Fruit fly (Drosophila melanogaster) whole organism, embryonic: ENCODE data around the gene Prp31.
A peak's percentile ranks its signal among the peaks of the same experiment; 100 is the strongest.

Experiments used
- Asciz ChIP-seq: fragments of 200-800 bp; sonication (Bioruptor generic); optimal IDR thresholded peaks from 2 replicates; lab custom pipeline; 2017; ENCODE audit warnings: missing biosample characterization, mild to moderate bottlenecking, missing genetic modification characterization, missing genetic modification reagents
- CG10565 ChIP-seq: fragments of 200-800 bp; sonication (Bioruptor generic); optimal IDR thresholded peaks from 3 replicates; lab custom pipeline; 2016; ENCODE audit warnings: missing biosample characterization, mild to moderate bottlenecking, missing genetic modification characterization
- CG12104 ChIP-seq: fragments of 200-800 bp; sonication (Bioruptor generic); optimal IDR thresholded peaks from 3 replicates; lab custom pipeline; 2016; ENCODE audit warnings: missing biosample characterization, missing genetic modification characterization
- CG13624 ChIP-seq: fragments of 200-800 bp; sonication (Bioruptor generic); optimal IDR thresholded peaks from 2 replicates; lab custom pipeline; 2016; ENCODE audit warnings: missing biosample characterization, missing genetic modification characterization
- CG14965 ChIP-seq: fragments of 200-800 bp; sonication (Bioruptor generic); optimal IDR thresholded peaks from 2 replicates; lab custom pipeline; 2016; ENCODE audit warnings: missing biosample characterization, missing genetic modification characterization, borderline replicate concordance
- CG1529 ChIP-seq: fragments of 200-800 bp; sonication (Bioruptor generic); optimal IDR thresholded peaks from 3 replicates; lab custom pipeline; 2018; ENCODE audit warnings: missing biosample characterization, missing genetic modification characterization
- CG17328 ChIP-seq: fragments of 200-800 bp; sonication (Bioruptor generic); IDR thresholded peaks from 2 replicates; pipeline ENCODE4 v1.3.6; 2022; ENCODE audit warnings: missing biosample characterization, missing genetic modification characterization
- CG17829 ChIP-seq: fragments of 200-800 bp; optimal IDR thresholded peaks from 2 replicates; lab custom pipeline; 2019; ENCODE audit warnings: missing biosample characterization, mild to moderate bottlenecking, missing genetic modification characterization, moderate library complexity
- CG17912 ChIP-seq: fragments of 200-800 bp; sonication (Bioruptor generic); optimal IDR thresholded peaks from 2 replicates; lab custom pipeline; 2018; ENCODE audit warnings: missing biosample characterization, mild to moderate bottlenecking, missing genetic modification characterization
- CG2199 ChIP-seq: fragments of 200-800 bp; sonication (Bioruptor generic); IDR thresholded peaks from 3 replicates; pipeline ENCODE4 v1.3.6; 2022; ENCODE audit warnings: missing biosample characterization, missing genetic modification characterization
- CG2889 ChIP-seq: fragments of 200-800 bp; sonication (Bioruptor generic); IDR thresholded peaks from 3 replicates; pipeline ENCODE4 v1.3.6; 2022; ENCODE audit warnings: missing biosample characterization, missing genetic modification characterization
- CG3163 ChIP-seq: fragments of 200-800 bp; sonication (Bioruptor generic); optimal IDR thresholded peaks from 3 replicates; lab custom pipeline; 2016; ENCODE audit warnings: missing biosample characterization, missing genetic modification characterization
- CG33213 ChIP-seq: fragments of 200-800 bp; sonication (Bioruptor generic); optimal IDR thresholded peaks from 3 replicates; lab custom pipeline; 2016; ENCODE audit warnings: missing biosample characterization, missing genetic modification characterization
- CG34224 ChIP-seq: fragments of 200-800 bp; sonication (Bioruptor generic); IDR thresholded peaks from 3 replicates; pipeline ENCODE4 v1.3.6; 2022; ENCODE audit warnings: missing biosample characterization, missing genetic modification characterization; ENCODE audit not compliant: partially characterized antibody
- CG4282 ChIP-seq: fragments of 200-800 bp; sonication (Bioruptor generic); optimal IDR thresholded peaks from 2 replicates; lab custom pipeline; 2016; ENCODE audit warnings: missing biosample characterization, missing genetic modification characterization
- CG4404 ChIP-seq: fragments of 200-800 bp; sonication (Bioruptor generic); IDR thresholded peaks from 2 replicates; pipeline ENCODE4 v1.3.6; 2022; ENCODE audit warnings: missing biosample characterization, missing genetic modification characterization
- CG4854 ChIP-seq: fragments of 200-800 bp; sonication (Bioruptor generic); optimal IDR thresholded peaks from 2 replicates; lab custom pipeline; 2016; ENCODE audit warnings: missing biosample characterization, missing genetic modification characterization, inconsistent platforms
- CG6272 ChIP-seq: fragments of 200-800 bp; sonication (Bioruptor generic); IDR thresholded peaks from 2 replicates; pipeline ENCODE4 v1.3.6; 2022; ENCODE audit warnings: missing biosample characterization, missing genetic modification characterization
- CG7786 ChIP-seq: fragments of 200-800 bp; sonication (Bioruptor generic); optimal IDR thresholded peaks from 2 replicates; lab custom pipeline; 2016; ENCODE audit warnings: missing biosample characterization, missing genetic modification characterization
- CG8290 ChIP-seq, 3 experiments: fragments of 200-800 bp; sonication (Bioruptor generic); optimal IDR thresholded peaks; 2 replicates each; lab custom pipeline; 2016 to 2019; ENCODE audit warnings: missing biosample characterization in 3 of 3, missing genetic modification characterization in 3 of 3, mild to moderate bottlenecking in 2 of 3, moderate library complexity in 1 of 3
- CkIIα-i1 ChIP-seq: fragments of 200-800 bp; sonication (Bioruptor generic); IDR thresholded peaks from 2 replicates; pipeline ENCODE4 v1.3.6; 2022; ENCODE audit warnings: missing biosample characterization, missing genetic modification characterization
- Dek ChIP-seq: fragments of 200-800 bp; sonication (Bioruptor generic); optimal IDR thresholded peaks from 3 replicates; lab custom pipeline; 2019; ENCODE audit warnings: missing biosample characterization, mild to moderate bottlenecking, missing genetic modification characterization, moderate library complexity
- Doc2 ChIP-seq: fragments of 200-800 bp; sonication (Bioruptor generic); IDR thresholded peaks from 2 replicates; pipeline ENCODE4 v1.3.6; 2022; ENCODE audit warnings: missing biosample characterization, missing genetic modification characterization
- Fer3 ChIP-seq: fragments of 200-800 bp; sonication (Bioruptor generic); optimal IDR thresholded peaks from 2 replicates; lab custom pipeline; 2018; ENCODE audit warnings: missing biosample characterization, mild to moderate bottlenecking, missing genetic modification characterization, moderate library complexity
- Gsc ChIP-seq: fragments of 200-800 bp; sonication (Bioruptor generic); IDR thresholded peaks from 2 replicates; pipeline ENCODE4 v1.3.6; 2022; ENCODE audit warnings: missing biosample characterization, missing genetic modification characterization
- Hand ChIP-seq: fragments of 200-800 bp; sonication (Bioruptor generic); optimal IDR thresholded peaks from 2 replicates; lab custom pipeline; 2017; ENCODE audit warnings: mild to moderate bottlenecking, missing biosample characterization, missing genetic modification reagents, missing genetic modification characterization
- Nf-YC ChIP-seq: fragments of 200-800 bp; optimal IDR thresholded peaks from 3 replicates; lab custom pipeline; 2019; ENCODE audit warnings: missing biosample characterization, mild to moderate bottlenecking, missing genetic modification characterization, moderate library complexity
- Pdp1 ChIP-seq, 2 experiments: fragments of 200-800 bp; sonication (Bioruptor generic); optimal IDR thresholded peaks; 3 replicates each; lab custom pipeline; 2016; ENCODE audit warnings: missing biosample characterization in 2 of 2, missing genetic modification characterization in 2 of 2, mild to moderate bottlenecking in 1 of 2, moderate library complexity in 1 of 2
- Sry-β ChIP-seq: fragments of 200-800 bp; sonication (Bioruptor generic); optimal IDR thresholded peaks from 2 replicates; lab custom pipeline; 2018; ENCODE audit warnings: missing biosample characterization, mild to moderate bottlenecking, missing genetic modification characterization, moderate library complexity
- Sry-δ ChIP-seq: fragments of 200-800 bp; sonication (Bioruptor generic); optimal IDR thresholded peaks from 2 replicates; lab custom pipeline; 2016; ENCODE audit warnings: missing biosample characterization, missing genetic modification characterization
- cad ChIP-seq: fragments of >200 bp; optimal IDR thresholded peaks from 2 replicates; lab custom pipeline; 2017; ENCODE audit warnings: missing biosample characterization, missing genetic modification characterization
- cato ChIP-seq: fragments of 200-800 bp; sonication (Bioruptor generic); optimal IDR thresholded peaks from 2 replicates; lab custom pipeline; 2016; ENCODE audit warnings: missing biosample characterization, missing genetic modification characterization, borderline replicate concordance
- chm ChIP-seq: fragments of 200-800 bp; sonication (Bioruptor generic); IDR thresholded peaks from 2 replicates; pipeline ENCODE4 v1.3.6; 2022; ENCODE audit warnings: missing biosample characterization, missing genetic modification characterization
- ci ChIP-seq: fragments of 200-800 bp; sonication (Bioruptor generic); IDR thresholded peaks from 3 replicates; pipeline ENCODE4 v1.3.6; 2022; ENCODE audit warnings: missing biosample characterization, missing genetic modification characterization
- danr ChIP-seq: fragments of 200-800 bp; sonication (Bioruptor generic); IDR thresholded peaks from 2 replicates; pipeline ENCODE4 v1.3.6; 2022; ENCODE audit warnings: missing biosample characterization, missing genetic modification characterization
- dpn ChIP-seq, 2 experiments: fragments of 200-800 bp; sonication (Bioruptor generic); optimal IDR thresholded peaks; 3 replicates each; lab custom pipeline; 2016; ENCODE audit warnings: missing biosample characterization in 2 of 2, missing genetic modification characterization in 2 of 2
- dysf ChIP-seq: fragments of 200-800 bp; sonication (Bioruptor generic); IDR thresholded peaks from 3 replicates; pipeline ENCODE4 v1.3.6; 2022; ENCODE audit warnings: missing biosample characterization, missing genetic modification characterization
- her ChIP-seq: fragments of 200-800 bp; sonication (Bioruptor generic); optimal IDR thresholded peaks from 2 replicates; lab custom pipeline; 2016; ENCODE audit warnings: missing biosample characterization, missing genetic modification characterization
- knrl ChIP-seq: fragments of 200-800 bp; sonication (Bioruptor generic); IDR thresholded peaks from 3 replicates; pipeline ENCODE4 v1.3.6; 2022; ENCODE audit warnings: missing biosample characterization, missing genetic modification characterization; ENCODE audit not compliant: partially characterized antibody
- lilli ChIP-seq: fragments of 200-800 bp; sonication (Bioruptor generic); optimal IDR thresholded peaks from 3 replicates; lab custom pipeline; 2016; ENCODE audit warnings: missing biosample characterization, missing genetic modification characterization
- maf-S ChIP-seq: fragments of 200-800 bp; sonication (Bioruptor generic); optimal IDR thresholded peaks from 2 replicates; lab custom pipeline; 2016; ENCODE audit warnings: missing biosample characterization, missing genetic modification characterization
- oc ChIP-seq: fragments of 200-800 bp; sonication (Bioruptor generic); optimal IDR thresholded peaks from 2 replicates; lab custom pipeline; 2018; ENCODE audit warnings: missing biosample characterization, mild to moderate bottlenecking, missing genetic modification characterization, moderate library complexity
- pho ChIP-seq: fragments of 200-800 bp; sonication (Bioruptor generic); optimal IDR thresholded peaks from 2 replicates; lab custom pipeline; 2016; ENCODE audit warnings: missing biosample characterization, missing genetic modification characterization
- phol ChIP-seq: fragments of 200-800 bp; sonication (Bioruptor generic); optimal IDR thresholded peaks from 3 replicates; lab custom pipeline; 2018; ENCODE audit warnings: missing biosample characterization, mild to moderate bottlenecking, missing genetic modification characterization, moderate library complexity
- pita ChIP-seq: fragments of 200-800 bp; sonication (Bioruptor generic); optimal IDR thresholded peaks from 2 replicates; lab custom pipeline; 2017; ENCODE audit warnings: missing biosample characterization, mild to moderate bottlenecking, missing genetic modification characterization
- sisA ChIP-seq: fragments of 200-800 bp; sonication (Bioruptor generic); IDR thresholded peaks from 2 replicates; pipeline ENCODE4 v1.3.6; 2022; ENCODE audit warnings: missing biosample characterization, missing genetic modification characterization
- sug ChIP-seq: fragments of 200-800 bp; optimal IDR thresholded peaks from 2 replicates; lab custom pipeline; 2019; ENCODE audit warnings: missing biosample characterization, mild to moderate bottlenecking, missing genetic modification characterization, moderate library complexity
- tin ChIP-seq: fragments of 200-800 bp; sonication (Bioruptor generic); optimal IDR thresholded peaks from 3 replicates; lab custom pipeline; 2016; ENCODE audit warnings: missing biosample characterization, missing genetic modification characterization

Prp31 gene

dm6 chr3L:15136659-15137572, 22.0 kb upstream of the Prp31 start, which contains the start of gene CG12316 (continued):
- peak; percentile 86 for TF ChIP-seq CG4854 (GFP tag; lab: Kevin White, UChicago)
- TF ChIP-seq oc (tag; lab: Kevin White, UChicago): peak; percentile 89
- TF ChIP-seq Sry-β (GFP tag; lab: Kevin White, UChicago): peak; percentile 22
- TF ChIP-seq CG33213 (GFP tag; lab: Kevin White, UChicago): peak; percentile 92
- TF ChIP-seq her (GFP tag; lab: Kevin White, UChicago): peak; percentile 91
- peak; percentile 78 for TF ChIP-seq CG10565
- peak; percentile 91 for TF ChIP-seq sug
- peak; percentile 66; the same call in 1 of the 2 replicates for TF ChIP-seq danr (GFP tag; lab: Robert Waterston, UW)
- peak; percentile 76 for TF ChIP-seq CG3163
- TF ChIP-seq CG17328: peak; percentile 84
- peak; percentile 88 for TF ChIP-seq CG17912 (GFP tag; lab: Kevin White, UChicago)
- peak; percentile 56 for TF ChIP-seq CG14965
- peak; percentile 90 for TF ChIP-seq dysf (GFP tag; lab: Robert Waterston, UW)
- TF ChIP-seq Asciz (GFP tag; lab: Kevin White, UChicago): peak; percentile 80
- peak; percentile 92 for TF ChIP-seq pho (GFP tag; lab: Kevin White, UChicago)
- peak; percentile 91 for TF ChIP-seq Hand (GFP tag; lab: Kevin White, UChicago)
- TF ChIP-seq CG34224 (GFP tag; lab: Robert Waterston, UW): peak; percentile 76
- TF ChIP-seq chm (GFP tag; lab: Robert Waterston, UW): peak; percentile 91
- peak; percentile 69 for TF ChIP-seq CG6272 (GFP tag; lab: Robert Waterston, UW)
- TF ChIP-seq lilli (GFP tag; lab: Kevin White, UChicago): peak; percentile 93
- peak; percentile 72 for TF ChIP-seq CG4282 (GFP tag; lab: Kevin White, UChicago)
- TF ChIP-seq CG1529: peak; percentile 86
- no peak for TF ChIP-seq cad
- TF ChIP-seq knrl (GFP tag; lab: Robert Waterston, UW): peak; percentile 70
- peak; percentile 77 for TF ChIP-seq cato (GFP tag; lab: Kevin White, UChicago)
- 0 out of 2 replicates have a peak, but pooled peaks have one; percentile 34 for TF ChIP-seq CkIIα-i1 (GFP tag; lab: Robert Waterston, UW)
- TF ChIP-seq Doc2 (GFP tag; lab: Robert Waterston, UW): no peak; the same call in 1 of the 2 replicates
- peak; percentile 91 for TF ChIP-seq phol (tag; lab: Kevin White, UChicago)
- TF ChIP-seq Gsc (GFP tag; lab: Robert Waterston, UW): no peak
- peak; percentile 82; the same call in 1 of the 3 replicates for TF ChIP-seq CG2199 (GFP tag; lab: Robert Waterston, UW)
- peak; percentile 93 for TF ChIP-seq CG13624 (GFP tag; lab: Kevin White, UChicago)
- TF ChIP-seq Fer3: peak; percentile 89
- peak; percentile 93 for TF ChIP-seq CG17829 (tag; lab: Kevin White, UChicago)
- TF ChIP-seq tin (GFP tag; lab: Kevin White, UChicago): peak; percentile 91
- TF ChIP-seq ci (GFP tag; lab: Robert Waterston, UW): peak; percentile 93
- peak; percentile 78 for TF ChIP-seq CG2889
- peak; percentile 80 for TF ChIP-seq CG8290 (GFP tag; optimal IDR thresholded peaks at IDR 0.05; lab: Kevin White, UChicago)
- TF ChIP-seq CG8290 (tag; optimal IDR thresholded peaks at IDR 0.05; lab: Kevin White, UChicago): peak in 1 of 2 experiments; percentile 85
- peak; percentile 83 for TF ChIP-seq CG4404 (GFP tag; lab: Robert Waterston, UW)
- peak; percentile 89 for TF ChIP-seq maf-S (GFP tag; lab: Kevin White, UChicago)
- TF ChIP-seq pita: no peak
- TF ChIP-seq Pdp1 (GFP tag; optimal IDR thresholded peaks at IDR 0.05; lab: Kevin White, UChicago): peak in 1 of 2 experiments; percentile 93
- TF ChIP-seq dpn (GFP tag; optimal IDR thresholded peaks at IDR 0.05; lab: Kevin White, UChicago): peak; percentile 84 to 89
- TF ChIP-seq sisA: peak; percentile 74
- TF ChIP-seq CG7786: peak; percentile 94
- TF ChIP-seq Nf-YC (tag; lab: Kevin White, UChicago): peak; percentile 82
- TF ChIP-seq Dek (tag; lab: Kevin White, UChicago): peak; percentile 77
- peak; percentile 85 for TF ChIP-seq CG12104 (GFP tag; lab: Kevin White, UChicago)
- peak; percentile 70 for TF ChIP-seq Sry-δ
